Fruit fly (Drosophila melanogaster): ENCODE measurements around the gene nero.

nero gene

DNA sequence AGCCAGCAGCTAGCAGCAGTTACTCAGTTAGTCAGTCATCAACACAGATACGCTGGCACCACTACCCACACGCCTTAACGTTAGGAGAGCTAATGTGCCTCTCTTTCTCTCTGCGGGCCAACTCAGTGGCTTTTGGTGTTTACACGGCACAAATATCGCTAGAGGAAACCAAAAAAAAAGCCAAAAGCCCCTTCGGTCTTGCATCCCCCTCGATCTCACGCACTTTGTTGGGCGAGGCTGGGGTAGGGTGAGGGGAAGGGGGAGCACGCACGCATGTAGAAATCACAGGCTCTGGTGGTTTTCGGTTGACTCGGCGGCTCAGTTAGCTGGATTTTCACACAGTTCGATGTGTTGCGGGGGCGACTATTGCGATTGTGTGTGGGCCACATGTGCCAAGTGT, 25.4 kb downstream of the nero start (continued):
- TF ChIP-seq Usf (GFP tag; optimal IDR thresholded peaks at IDR 0.05) (no peak), CG6654 (GFP tag; optimal IDR thresholded peaks at IDR 0.05) (no peak), CG12236 (GFP tag; optimal IDR thresholded peaks at IDR 0.05) (no peak), CG12942 (GFP tag; optimal IDR thresholded peaks at IDR 0.05) (no peak), bowl (GFP tag; IDR thresholded peaks at IDR 0.05) (no peak), CG2202 (tag; optimal IDR thresholded peaks at IDR 0.05) (no peak), CG6175 (GFP tag; IDR thresholded peaks at IDR 0.05) (no peak), HHEX (GFP tag; optimal IDR thresholded peaks at IDR 0.05) (no peak), Ptx1 (GFP tag; IDR thresholded peaks at IDR 0.05) (no peak), corto (GFP tag; optimal IDR thresholded peaks at IDR 0.05) (no peak), chif (GFP tag; optimal IDR thresholded peaks at IDR 0.05) (no peak), gsb-n (tag; optimal IDR thresholded peaks at IDR 0.05) (no peak), her (GFP tag; optimal IDR thresholded peaks at IDR 0.05) (no peak), wor (GFP tag; IDR thresholded peaks at IDR 0.05) (no peak), CG1602 (GFP tag; optimal IDR thresholded peaks at IDR 0.05) (no peak), psq (GFP tag; optimal IDR thresholded peaks at IDR 0.05) (no peak), h (optimal IDR thresholded peaks at IDR 0.05) (no peak), mirr (GFP tag; optimal IDR thresholded peaks at IDR 0.05) (no peak), Mes4 (GFP tag; optimal IDR thresholded peaks at IDR 0.05) (no peak), CG3995 (GFP tag; optimal IDR thresholded peaks at IDR 0.05) (no peak), bab2 (GFP tag; optimal IDR thresholded peaks at IDR 0.05) (no peak), dati (GFP tag; IDR thresholded peaks at IDR 0.05) (no peak), CG2129 (GFP tag; IDR thresholded peaks at IDR 0.05; ENCODE audit: partially characterized antibody) (no peak), HLH3B (GFP tag; IDR thresholded peaks at IDR 0.05) (no peak), stwl (tag; optimal IDR thresholded peaks at IDR 0.05) (no peak), Xbp1 (GFP tag; optimal IDR thresholded peaks at IDR 0.05) (no peak), CG10543 (GFP tag; optimal IDR thresholded peaks at IDR 0.05) (peak; percentile 69), caup (GFP tag; optimal IDR thresholded peaks at IDR 0.05; ENCODE audit: severe bottlenecking) (no peak), CG12299 (tag; optimal IDR thresholded peaks at IDR 0.05) (no peak), fd3F (GFP tag; optimal IDR thresholded peaks at IDR 0.05) (no peak), nerfin-2 (GFP tag; IDR thresholded peaks at IDR 0.05; ENCODE audit: partially characterized antibody) (no peak), Hmr (GFP tag; optimal IDR thresholded peaks at IDR 0.05) (peak; percentile 41), croc (GFP tag; conservative IDR thresholded peaks at IDR 0.05) (no peak), Lim3 (GFP tag; IDR thresholded peaks at IDR 0.05) (no peak), CG8944 (GFP tag; optimal IDR thresholded peaks at IDR 0.05) (no peak), sisA (GFP tag; IDR thresholded peaks at IDR 0.05) (no peak), HmgD (GFP tag; optimal IDR thresholded peaks at IDR 0.05) (no peak), CG17612 (GFP tag; IDR thresholded peaks at IDR 0.05) (no peak), zfh1 (GFP tag; IDR thresholded peaks at IDR 0.05) (no peak), Ada2b (GFP tag; IDR thresholded peaks at IDR 0.05) (no peak), bcd (GFP tag; optimal IDR thresholded peaks at IDR 0.05) (no peak), insv (GFP tag; optimal IDR thresholded peaks at IDR 0.05) (no peak), CG5180 (GFP tag; optimal IDR thresholded peaks at IDR 0.05) (peak; percentile 35), C15 (GFP tag; IDR thresholded peaks at IDR 0.05) (no peak), pfk (GFP tag; optimal IDR thresholded peaks at IDR 0.05) (no peak), Oaz (GFP tag; IDR thresholded peaks at IDR 0.05) (no peak), ssp (GFP tag; IDR thresholded peaks at IDR 0.05) (no peak), CG14667 (GFP tag; IDR thresholded peaks at IDR 0.05) (no peak), ttk (GFP tag; IDR thresholded peaks at IDR 0.05) (peak; percentile 44; the same call in 1 of the 2 replicates), CG3281 (GFP tag; optimal IDR thresholded peaks at IDR 0.05) (no peak), org-1 (GFP tag; optimal IDR thresholded peaks at IDR 0.05) (no peak), Hr51 (GFP tag; optimal IDR thresholded peaks at IDR 0.05) (no peak), CG18011 (GFP tag; optimal IDR thresholded peaks at IDR 0.05) (no peak)
